Worm (Caenorhabditis elegans) whole organism, L4 larva: ENCODE data around the gene F01D4.5.

Experiments used
- F10B5.3 ChIP-seq: sonication (generic microtip); optimal IDR thresholded peaks from 2 replicates; lab custom pipeline; 2016; ENCODE audit warnings: mild to moderate bottlenecking, missing genetic modification characterization, missing compliant biosample characterization
- R02D3.7 ChIP-seq: fragments of 150-350 bp; sonication (generic microtip); optimal IDR thresholded peaks from 3 replicates; lab custom pipeline; 2014; ENCODE audit warnings: missing biosample characterization, missing genetic modification characterization
- ZK546.5 ChIP-seq, 2 experiments: sonication (generic microtip); optimal IDR thresholded peaks; 2 replicates each; lab custom pipeline; 2017; ENCODE audit warnings: missing biosample characterization in 2 of 2, missing genetic modification characterization in 2 of 2
- aha-1 ChIP-seq: fragments of 150-350 bp; peaks from one replicate; lab custom pipeline; 2014; ENCODE audit warnings: missing biosample characterization, missing genetic modification characterization
- ama-1 ChIP-seq: fragments of 150-350 bp; optimal IDR thresholded peaks from 2 replicates; lab custom pipeline; 2014; ENCODE audit warnings: inconsistent platforms, mixed read lengths
- ceh-62 ChIP-seq: sonication (generic microtip); optimal IDR thresholded peaks from 2 replicates; lab custom pipeline; 2017; ENCODE audit warnings: missing biosample characterization, missing genetic modification characterization
- cey-2 ChIP-seq: sonication (generic microtip); optimal IDR thresholded peaks from 3 replicates; lab custom pipeline; 2017; ENCODE audit warnings: missing genetic modification characterization, mild to moderate bottlenecking, missing compliant biosample characterization, antibody characterized with exemption, borderline replicate concordance; ENCODE audit not compliant: insufficient read depth
- daf-16 ChIP-seq, 3 experiments: sonication (generic microtip); optimal IDR thresholded peaks; 2 replicates each; lab custom pipeline; 2016 to 2017; ENCODE audit warnings: missing genetic modification characterization in 3 of 3, missing genetic modification reagents in 3 of 3, mild to moderate bottlenecking in 2 of 3, missing compliant biosample characterization in 2 of 3, missing biosample characterization in 1 of 3, moderate library complexity in 1 of 3
- dmd-6 ChIP-seq: fragments of 200-800 bp; sonication (Bioruptor generic); IDR thresholded peaks from 2 replicates; pipeline ENCODE4 v1.3.6; 2022; ENCODE audit warnings: missing genetic modification reagents, missing genetic modification characterization, missing compliant biosample characterization
- dmd-9 ChIP-seq: fragments of 200-800 bp; sonication (Bioruptor generic); IDR thresholded peaks from 2 replicates; pipeline ENCODE4 v1.3.6; 2022; ENCODE audit warnings: missing genetic modification reagents, missing genetic modification characterization, missing compliant biosample characterization
- dpl-1 ChIP-seq: fragments of 150-350 bp; optimal IDR thresholded peaks from 2 replicates; lab custom pipeline; 2014; ENCODE audit warnings: missing biosample characterization, missing genetic modification reagents, missing genetic modification characterization
- dve-1 ChIP-seq: sonication (generic microtip); optimal IDR thresholded peaks from 2 replicates; lab custom pipeline; 2017; ENCODE audit warnings: antibody characterized with exemption, mild to moderate bottlenecking, missing genetic modification characterization, missing compliant biosample characterization; ENCODE audit not compliant: insufficient read depth
- egl-27 ChIP-seq: sonication (generic microtip); optimal IDR thresholded peaks from 3 replicates; lab custom pipeline; 2017; ENCODE audit warnings: missing biosample characterization, missing genetic modification reagents, missing genetic modification characterization
- egl-43 ChIP-seq: fragments of 200-800 bp; sonication (Bioruptor generic); IDR thresholded peaks from 2 replicates; pipeline ENCODE4 v1.3.6; 2022; ENCODE audit warnings: missing genetic modification reagents, missing genetic modification characterization, missing compliant biosample characterization
- hif-1 ChIP-seq, 2 experiments: sonication (generic microtip); optimal IDR thresholded peaks; 2 replicates each; lab custom pipeline; 2016 to 2017; ENCODE audit warnings: missing compliant biosample characterization in 2 of 2, missing genetic modification characterization in 2 of 2, missing genetic modification reagents in 2 of 2, missing genotype in 2 of 2, mild to moderate bottlenecking in 1 of 2
- hlh-11 ChIP-seq: fragments of 200-800 bp; sonication (Bioruptor generic); optimal IDR thresholded peaks from 2 replicates; lab custom pipeline; 2018; ENCODE audit warnings: mild to moderate bottlenecking, missing genetic modification characterization, missing compliant biosample characterization
- hmg-1.1 ChIP-seq: fragments of 200-800 bp; sonication (Bioruptor generic); IDR thresholded peaks from 2 replicates; pipeline ENCODE4 v1.3.6; 2022; ENCODE audit warnings: missing genetic modification reagents, missing genetic modification characterization, missing compliant biosample characterization
- jun-1 ChIP-seq: fragments of 150-350 bp; optimal IDR thresholded peaks from 2 replicates; lab custom pipeline; 2014; ENCODE audit warnings: missing biosample characterization, missing genetic modification reagents, missing genetic modification characterization
- lin-1 ChIP-seq: fragments of 200-800 bp; sonication (Bioruptor generic); IDR thresholded peaks from 2 replicates; pipeline ENCODE4 v1.3.6; 2022; ENCODE audit warnings: missing genetic modification reagents, missing genetic modification characterization, missing compliant biosample characterization
- lin-13 ChIP-seq: fragments of 150-350 bp; optimal IDR thresholded peaks from 2 replicates; lab custom pipeline; 2014; ENCODE audit warnings: missing biosample characterization, missing genetic modification reagents, missing genetic modification characterization
- lin-39 ChIP-seq: fragments of 150-350 bp; optimal IDR thresholded peaks from 2 replicates; lab custom pipeline; 2014; ENCODE audit warnings: missing biosample characterization, missing genetic modification reagents, missing genetic modification characterization
- lsy-2 ChIP-seq, 2 experiments: fragments of 150-350 bp in 1 of 2; sonication (generic microtip) in 1 of 2; optimal IDR thresholded peaks; 2 replicates each; lab custom pipeline; 2014 to 2017; ENCODE audit warnings: missing biosample characterization in 2 of 2, missing genetic modification characterization in 2 of 2
- madf-5 ChIP-seq, 2 experiments: fragments of 200-800 bp; sonication (Bioruptor generic); IDR thresholded peaks; 2 replicates each; pipeline ENCODE4 v1.3.6; 2022; ENCODE audit warnings: missing compliant biosample characterization in 2 of 2, missing genetic modification characterization in 2 of 2
- madf-9 ChIP-seq: fragments of 200-800 bp; sonication (Bioruptor generic); conservative IDR thresholded peaks from 2 replicates; pipeline ENCODE4 v1.3.6; 2022; ENCODE audit warnings: missing genetic modification reagents, missing genetic modification characterization, missing compliant biosample characterization
- mdt-29 ChIP-seq: fragments of 200-800 bp; sonication (Bioruptor generic); IDR thresholded peaks from 2 replicates; pipeline ENCODE4 v1.3.6; 2022; ENCODE audit warnings: missing genetic modification reagents, missing genetic modification characterization, missing compliant biosample characterization
- mep-1 ChIP-seq: fragments of 150-350 bp; sonication (generic microtip); optimal IDR thresholded peaks from 3 replicates; lab custom pipeline; 2014; ENCODE audit warnings: missing biosample characterization, missing genetic modification characterization
- mes-2 ChIP-seq: sonication (generic microtip); optimal IDR thresholded peaks from 2 replicates; lab custom pipeline; 2016; ENCODE audit warnings: missing genotype, mild to moderate bottlenecking, missing genetic modification characterization, missing compliant biosample characterization; ENCODE audit not compliant: poor library complexity, severe bottlenecking
- mxl-3 ChIP-seq: fragments of 200-800 bp; sonication (Bioruptor generic); optimal IDR thresholded peaks from 2 replicates; lab custom pipeline; 2018; ENCODE audit warnings: mild to moderate bottlenecking, missing genetic modification characterization, missing compliant biosample characterization
- nhr-10 ChIP-seq: fragments of 150-350 bp; optimal IDR thresholded peaks from 2 replicates; lab custom pipeline; 2014; ENCODE audit warnings: missing biosample characterization, missing genetic modification characterization
- nhr-11 ChIP-seq: fragments of 150-350 bp; optimal IDR thresholded peaks from 2 replicates; lab custom pipeline; 2014; ENCODE audit warnings: missing biosample characterization, missing genetic modification characterization
- nhr-25 ChIP-seq: sonication (generic microtip); optimal IDR thresholded peaks from 2 replicates; lab custom pipeline; 2017; ENCODE audit warnings: missing genetic modification characterization, mild to moderate bottlenecking, missing compliant biosample characterization, antibody characterized with exemption, moderate library complexity, borderline replicate concordance; ENCODE audit not compliant: insufficient read depth
- nhr-28 ChIP-seq: fragments of 150-350 bp; optimal IDR thresholded peaks from 2 replicates; lab custom pipeline; 2014; ENCODE audit warnings: missing biosample characterization, missing genetic modification characterization
- nhr-77 ChIP-seq: fragments of 150-350 bp; optimal IDR thresholded peaks from 2 replicates; lab custom pipeline; 2014; ENCODE audit warnings: missing biosample characterization, missing genetic modification characterization
- pqm-1 ChIP-seq: sonication (generic microtip); optimal IDR thresholded peaks from 2 replicates; lab custom pipeline; 2017; ENCODE audit warnings: missing biosample characterization, missing genetic modification characterization
- sdz-12 ChIP-seq: fragments of 200-800 bp; sonication (Bioruptor generic); optimal IDR thresholded peaks from 2 replicates; lab custom pipeline; 2018; ENCODE audit warnings: mild to moderate bottlenecking, missing genetic modification characterization, missing compliant biosample characterization
- set-16 ChIP-seq: fragments of 200-800 bp; sonication (Bioruptor generic); IDR thresholded peaks from 2 replicates; pipeline ENCODE4 v1.3.6; 2022; ENCODE audit warnings: missing genetic modification reagents, missing genetic modification characterization, missing compliant biosample characterization
- snpc-1.2 ChIP-seq: fragments of 200-800 bp; sonication (Bioruptor generic); IDR thresholded peaks from 2 replicates; pipeline ENCODE4 v1.3.6; 2022; ENCODE audit warnings: missing genetic modification reagents, missing genetic modification characterization, missing compliant biosample characterization
- spr-1 ChIP-seq: sonication (generic microtip); optimal IDR thresholded peaks from 2 replicates; lab custom pipeline; 2016; ENCODE audit warnings: mild to moderate bottlenecking, missing genetic modification characterization, missing compliant biosample characterization
- spr-3 ChIP-seq: fragments of 200-800 bp; sonication (Bioruptor generic); optimal IDR thresholded peaks from 2 replicates; lab custom pipeline; 2018; ENCODE audit warnings: mild to moderate bottlenecking, missing genetic modification characterization, missing compliant biosample characterization
- tag-97 ChIP-seq: fragments of 200-800 bp; sonication (Bioruptor generic); IDR thresholded peaks from 2 replicates; pipeline ENCODE4 v1.3.6; 2022; ENCODE audit warnings: missing genetic modification characterization, missing compliant biosample characterization
- tra-1 ChIP-seq: fragments of 200-800 bp; sonication (Bioruptor generic); IDR thresholded peaks from 2 replicates; pipeline ENCODE4 v1.3.6; 2022; ENCODE audit warnings: missing genetic modification reagents, missing genetic modification characterization, missing compliant biosample characterization
- unc-62 ChIP-seq, 3 experiments: fragments of 150-350 bp in 1 of 3; sonication (generic microtip); optimal IDR thresholded peaks in 2 of 3; peaks in 1 of 3; 1 replicate in 1 of 3; 2 replicates in 2 of 3; lab custom pipeline; 2014 to 2017; ENCODE audit warnings: missing biosample characterization in 3 of 3, missing genetic modification characterization in 3 of 3, missing genetic modification reagents in 3 of 3, missing genotype in 1 of 3
- zip-2 ChIP-seq: fragments of 150-350 bp; optimal IDR thresholded peaks from 2 replicates; lab custom pipeline; 2014; ENCODE audit warnings: missing biosample characterization, missing genetic modification characterization

Gene F01D4.5

DNA sequence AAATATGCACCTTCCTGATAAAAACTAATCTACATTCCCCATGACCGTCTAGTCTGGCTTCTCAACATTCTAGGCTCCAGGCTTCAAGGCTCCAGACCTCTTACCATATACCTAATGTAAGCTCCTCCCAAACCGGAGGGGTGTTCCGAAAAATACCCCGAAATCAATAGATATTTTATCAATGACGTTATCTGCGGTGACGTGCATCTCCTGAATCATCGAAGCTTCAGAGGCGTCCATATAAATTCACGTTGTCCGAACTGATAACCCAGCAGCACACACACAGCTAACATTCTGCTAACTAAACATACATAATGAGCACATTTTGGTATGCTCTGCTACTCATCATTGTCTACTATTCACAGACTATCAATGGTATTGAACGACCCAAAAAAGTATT, 14.0 kb downstream of the F01D4.5 start, which contains the start of gene ugt-44 (continued):
- no peak for TF ChIP-seq lsy-2 (tag; optimal IDR thresholded peaks at IDR 0.05; lab: Kevin White, UChicago)
- TF ChIP-seq snpc-1.2, result no peak
- TF ChIP-seq aha-1 (tag; lab: Kevin White, UChicago), result peak; percentile 92
- TF ChIP-seq madf-9 (GFP tag; lab: Robert Waterston, UW), result no peak
- TF ChIP-seq, all 104 proteins: peak for 10

DNA sequence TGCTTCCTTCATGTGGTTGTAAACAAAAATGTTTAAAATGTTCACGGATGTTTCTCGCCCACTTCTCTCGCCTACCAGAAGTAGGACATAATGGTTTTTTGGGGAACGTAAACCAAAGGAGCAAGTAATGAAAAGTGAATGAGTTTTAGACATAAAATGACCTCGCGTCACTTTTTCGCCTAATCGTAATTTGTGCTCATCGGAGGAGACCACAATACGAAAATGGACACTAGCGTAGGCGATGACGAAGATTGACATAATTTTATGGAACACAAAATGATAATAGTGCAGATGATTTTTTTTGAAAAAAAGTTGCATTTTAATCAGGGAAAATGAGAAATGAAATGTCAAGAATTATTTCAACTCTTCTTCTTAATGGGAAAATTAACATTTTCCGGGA, 14.8 kb downstream of the F01D4.5 start:
- TF ChIP-seq nhr-28 (tag; lab: Kevin White, UChicago) (peak; percentile 47), hlh-11 (tag; lab: Kevin White, UChicago) (peak; percentile 38), mdt-29 (no peak), snpc-1.2 (no peak), dmd-6 (GFP tag; lab: Robert Waterston, UW) (peak; percentile 64; the same call in 1 of the 2 replicates), spr-1 (no peak), pqm-1 (tag; lab: Kevin White, UChicago) (peak; percentile 22)

DNA sequence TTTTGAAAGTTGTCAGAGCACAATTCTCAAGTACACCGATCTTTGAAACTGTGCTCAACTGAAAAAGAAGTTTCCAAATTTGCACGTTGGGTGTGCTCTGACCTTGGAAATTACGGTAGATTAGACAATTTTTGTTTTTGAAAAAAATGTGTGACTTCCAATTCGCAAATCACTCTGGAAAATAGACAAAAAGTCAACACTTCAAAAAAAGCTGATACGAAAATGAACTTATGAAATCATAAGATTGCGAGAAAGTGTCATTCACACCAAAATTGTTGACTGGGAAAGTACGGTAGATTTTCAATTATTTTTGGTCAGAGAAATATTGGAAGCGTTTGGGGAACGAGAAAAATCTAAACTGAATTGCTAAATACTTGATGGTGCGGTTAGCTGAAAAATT, 16.1 kb downstream of the F01D4.5 start:
- TF ChIP-seq daf-16 (GFP tag; optimal IDR thresholded peaks at IDR 0.05; lab: Kevin White, UChicago), result no peak
- TF ChIP-seq daf-16 (tag; optimal IDR thresholded peaks at IDR 0.05; lab: Kevin White, UChicago), result peak; percentile 68
- peak; percentile 47 for TF ChIP-seq dve-1 (tag; lab: Kevin White, UChicago)
- TF ChIP-seq hlh-11 (tag; lab: Kevin White, UChicago), result peak; percentile 64
- TF ChIP-seq nhr-77 (tag; lab: Kevin White, UChicago), result no peak
- no peak for TF ChIP-seq set-16 (GFP tag; lab: Robert Waterston, UW)
- 0 out of 2 replicates have a peak, but pooled peaks have one; percentile 23 for TF ChIP-seq tra-1
- TF ChIP-seq F10B5.3, result no peak
- TF ChIP-seq dmd-6 (GFP tag; lab: Robert Waterston, UW), result peak; percentile 91
- TF ChIP-seq nhr-28 (tag; lab: Kevin White, UChicago), result peak; percentile 45
- no peak for TF ChIP-seq lin-39 (tag; lab: Kevin White, UChicago)
- TF ChIP-seq jun-1, result no peak

DNA sequence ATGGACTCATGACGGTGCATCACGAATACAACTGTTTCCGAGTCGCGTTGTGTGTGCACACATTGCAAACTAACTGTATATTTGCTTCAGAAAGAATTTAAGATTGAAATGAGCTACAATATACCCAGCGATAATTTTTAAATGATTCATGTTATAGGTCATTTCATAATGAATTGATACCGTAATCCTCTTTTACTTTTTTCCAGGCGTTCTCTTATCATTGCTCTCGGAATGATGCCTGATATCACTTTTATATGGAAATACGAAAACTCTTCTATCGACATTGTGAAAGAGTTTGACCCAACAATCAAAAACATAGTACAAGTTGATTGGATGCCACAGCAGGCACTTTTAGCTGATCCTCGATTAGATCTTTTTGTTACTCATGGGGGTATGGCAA, 17.1 kb downstream of the F01D4.5 start:
- TF ChIP-seq hif-1 (tag; optimal IDR thresholded peaks at IDR 0.05; lab: Kevin White, UChicago) (no peak), hmg-1.1 (no peak), mxl-3 (GFP tag; lab: Kevin White, UChicago) (no peak), nhr-11 (tag; lab: Kevin White, UChicago) (no peak), dpl-1 (no peak), spr-1 (no peak), nhr-77 (tag; lab: Kevin White, UChicago) (peak; percentile 38), ceh-62 (tag; lab: Kevin White, UChicago) (no peak), egl-27 (tag; lab: Kevin White, UChicago) (no peak), unc-62 (GFP tag; optimal IDR thresholded peaks at IDR 0.05 in 1 of 2; lab: Kevin White, UChicago) (no peak), unc-62 (tag; optimal IDR thresholded peaks at IDR 0.05; lab: Kevin White, UChicago) (no peak), nhr-28 (tag; lab: Kevin White, UChicago) (peak; percentile 86), lin-1 (GFP tag; lab: Robert Waterston, UW) (no peak), mep-1 (tag; lab: Kevin White, UChicago) (no peak), tag-97 (GFP tag; lab: Robert Waterston, UW) (no peak), dmd-6 (GFP tag; lab: Robert Waterston, UW) (peak; percentile 70), dmd-9 (no peak), ama-1 (lab: Kevin White, UChicago) (no peak), egl-43 (no peak), zip-2 (no peak), lin-13 (GFP tag; lab: Kevin White, UChicago) (no peak), sdz-12 (GFP tag; lab: Kevin White, UChicago) (no peak), cey-2 (tag; lab: Kevin White, UChicago) (no peak), madf-5 (GFP tag; IDR thresholded peaks at IDR 0.05; lab: Robert Waterston, UW) (no peak), ZK546.5 (tag; optimal IDR thresholded peaks at IDR 0.05; lab: Kevin White, UChicago) (no peak), daf-16 (GFP tag; optimal IDR thresholded peaks at IDR 0.05; lab: Kevin White, UChicago) (no peak), daf-16 (tag; optimal IDR thresholded peaks at IDR 0.05; lab: Kevin White, UChicago) (peak; percentile 43), R02D3.7 (no peak), nhr-25 (tag; lab: Kevin White, UChicago) (no peak), spr-3 (GFP tag; lab: Kevin White, UChicago) (no peak), nhr-10 (tag; lab: Kevin White, UChicago) (no peak), mes-2 (no peak)
